Worm (Caenorhabditis elegans): Measurements from ENCODE around the gene clec-75.
"Not testable (repeated sequence)": the region's sequence is repeated elsewhere in the genome, so short reads cannot be mapped to it uniquely, and the experiment has no call there.

clec-75 gene

ce11 chrIV:3926117-3926516 is 34.4 kb upstream of the clec-75 start, which contains the start of gene clec-68 (continued):
- TF ChIP-seq Y67H2A.10 (GFP tag; conservative IDR thresholded peaks at IDR 0.05): no peak
- no peak for TF ChIP-seq let-607 (tag; optimal IDR thresholded peaks at IDR 0.05)
- no peak for TF ChIP-seq ztf-25 (GFP tag; IDR thresholded peaks at IDR 0.05)
- TF ChIP-seq ztf-18 (tag; optimal IDR thresholded peaks at IDR 0.05): no peak

ce11 chrIV:3932408-3932807 is 28.1 kb upstream of the clec-75 start, which contains the start of gene clec-70:
Gene clec-70, plus strand, starts transcription at chrIV:3932708.
- TF ChIP-seq mel-28 (tag; optimal IDR thresholded peaks at IDR 0.05; ENCODE audit: borderline replicate concordance); lir-1 (GFP tag; conservative IDR thresholded peaks at IDR 0.05); nhr-90 (tag; optimal IDR thresholded peaks at IDR 0.05): not testable (repeated sequence)

DNA sequence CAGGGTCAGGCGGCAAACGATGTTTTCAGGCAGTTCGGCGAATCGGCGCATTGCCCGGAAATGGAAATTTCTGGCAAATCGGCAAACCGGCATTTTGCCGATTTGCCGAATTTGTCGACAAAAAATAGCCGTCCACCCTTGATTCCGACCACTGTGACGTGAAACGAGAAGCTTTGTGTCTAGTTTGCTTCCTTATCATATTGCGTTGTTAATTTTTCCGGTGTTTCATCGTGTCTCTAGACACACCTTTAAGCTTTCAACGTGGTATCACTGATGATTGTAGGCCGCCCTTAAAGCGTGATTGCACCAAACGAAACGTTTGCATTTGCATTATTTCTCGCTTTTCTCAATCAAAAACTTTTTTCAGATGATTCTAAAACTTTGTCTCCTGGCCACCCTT is 23.4 kb upstream of the clec-75 start, which contains the start of gene clec-71:
Gene clec-71 (plus strand): TSS at position 362 of the 400 bp plus-strand sequence.
- TF ChIP-seq ztf-28 (GFP tag; IDR thresholded peaks at IDR 0.05): no peak
- no peak for TF ChIP-seq hsf-1 (GFP tag; IDR thresholded peaks at IDR 0.05)

DNA sequence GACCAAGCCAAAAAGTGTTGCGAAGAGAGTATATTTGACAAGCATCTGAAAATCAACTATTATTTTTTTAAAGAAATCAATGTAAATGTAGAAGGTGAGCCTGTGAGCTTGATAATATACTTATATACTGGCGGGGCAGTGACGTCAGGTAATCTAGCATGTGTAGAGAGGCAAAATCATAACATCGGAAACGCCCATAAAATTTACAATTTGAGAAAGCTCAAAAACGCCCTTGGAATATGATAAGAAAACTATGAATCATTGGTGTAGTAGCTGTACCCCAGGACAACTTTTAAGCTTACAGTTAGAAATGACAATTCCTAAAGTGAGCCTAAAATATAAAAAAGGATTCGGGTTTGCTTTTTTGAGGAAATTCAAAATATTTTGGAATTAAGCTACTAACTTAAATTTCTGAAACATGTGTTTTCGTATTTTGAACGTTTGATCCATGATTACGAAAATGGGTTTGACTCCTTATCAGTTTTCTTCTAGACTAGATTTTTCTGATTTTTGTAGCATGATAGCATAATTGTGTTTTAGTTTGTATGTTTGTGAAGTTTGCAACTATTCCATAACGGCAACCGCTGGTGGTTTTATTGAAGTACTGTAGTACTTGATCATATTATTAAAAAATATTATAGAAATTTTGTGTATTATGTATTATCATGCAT is 18.7 kb upstream of the clec-75 start, which contains the start of gene clec-174:
Gene clec-174 (minus strand): TSS at position 51 of the 671 bp plus-strand sequence.
- TF ChIP-seq unc-130 (GFP tag; optimal IDR thresholded peaks at IDR 0.05): no peak
- TF ChIP-seq F33H1.4 (GFP tag; IDR thresholded peaks at IDR 0.05): no peak
- TF ChIP-seq gei-17 (GFP tag; optimal IDR thresholded peaks at IDR 0.05): no peak
- TF ChIP-seq ama-1 (optimal IDR thresholded peaks at IDR 0.05): no peak
- TF ChIP-seq ama-1 (GFP tag; optimal IDR thresholded peaks at IDR 0.05): no peak
- no peak for TF ChIP-seq F10E7.11 (tag; optimal IDR thresholded peaks at IDR 0.05)
- TF ChIP-seq B0261.1 (tag; optimal IDR thresholded peaks at IDR 0.05): no peak
- TF ChIP-seq nhr-90 (tag; optimal IDR thresholded peaks at IDR 0.05): no peak
- no peak for TF ChIP-seq F52B5.7 (tag; optimal IDR thresholded peaks at IDR 0.05)
- no peak for TF ChIP-seq F57C9.4 (tag; optimal IDR thresholded peaks at IDR 0.05)
- TF ChIP-seq egl-18 (GFP tag; IDR thresholded peaks at IDR 0.05): no peak

ce11 chrIV:3943003-3943402 is 17.5 kb upstream of the clec-75 start, which contains the start of gene Y46C8AL.11:
Gene Y46C8AL.11, plus strand, starts transcription at chrIV:3943303.
- TF ChIP-seq D2030.7 (GFP tag; IDR thresholded peaks at IDR 0.05): no peak
- TF ChIP-seq Y67H2A.10 (GFP tag; conservative IDR thresholded peaks at IDR 0.05): no peak
- no peak for TF ChIP-seq ccch-3 (GFP tag; optimal IDR thresholded peaks at IDR 0.05)
- TF ChIP-seq F23B12.7 (tag; optimal IDR thresholded peaks at IDR 0.05; ENCODE audit: insufficient read depth): no peak
- TF ChIP-seq hrde-1 (tag; optimal IDR thresholded peaks at IDR 0.05; ENCODE audit: borderline replicate concordance): no peak
- no peak for TF ChIP-seq lsl-1 (GFP tag; optimal IDR thresholded peaks at IDR 0.05)
- no peak for TF ChIP-seq F57C9.4 (tag; optimal IDR thresholded peaks at IDR 0.05)
- TF ChIP-seq F22D6.2 (tag; optimal IDR thresholded peaks at IDR 0.05): no peak
- TF ChIP-seq madf-3 (GFP tag; IDR thresholded peaks at IDR 0.05): no peak
- TF ChIP-seq F10E7.11 (tag; optimal IDR thresholded peaks at IDR 0.05): no peak
- TF ChIP-seq snpc-1.1 (tag; optimal IDR thresholded peaks at IDR 0.05; ENCODE audit: insufficient read depth): no peak
- no peak for TF ChIP-seq ceh-100 (GFP tag; IDR thresholded peaks at IDR 0.05)
- TF ChIP-seq T26A5.8 (tag; optimal IDR thresholded peaks at IDR 0.05): no peak
- no peak for TF ChIP-seq Y53F4B.3 (GFP tag; IDR thresholded peaks at IDR 0.05)
